Worm (Caenorhabditis elegans): ENCODE measurements around the gene nspg-8.

DNA sequence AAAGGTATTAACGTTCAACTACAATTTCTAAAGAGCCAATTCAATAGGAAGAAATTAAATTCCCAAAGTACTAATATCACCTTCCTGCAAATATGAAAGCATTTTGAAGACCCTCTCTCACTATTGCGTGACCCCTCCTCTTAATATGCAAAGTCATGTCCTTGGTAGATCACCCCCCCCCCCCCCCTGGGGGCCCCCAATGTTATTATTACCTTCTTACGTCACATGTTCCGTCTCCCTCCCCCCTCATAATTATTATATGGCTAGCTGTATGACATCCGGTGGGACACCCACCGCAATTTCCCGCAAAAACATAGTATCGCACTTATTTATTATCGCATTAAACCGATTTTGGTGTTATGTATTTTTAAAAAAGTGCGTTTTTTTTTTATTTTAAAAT, 19.9 kb upstream of the nspg-8 start:
- no peak for TF ChIP-seq egl-27 (tag; optimal IDR thresholded peaks at IDR 0.05)
- no peak for TF ChIP-seq egl-13 (tag; optimal IDR thresholded peaks at IDR 0.05)
- no peak for TF ChIP-seq lir-3 (tag; optimal IDR thresholded peaks at IDR 0.05; ENCODE audit: poor library complexity)
- TF ChIP-seq mef-2 (tag; optimal IDR thresholded peaks at IDR 0.05): no peak
